Worm (Caenorhabditis elegans) whole organism, young adult: ENCODE measurements around the gene Y66D12A.19.

Experiments
- F55B11.4 ChIP-seq: sonication (generic microtip); optimal IDR thresholded peaks from 2 replicates; lab custom pipeline; 2016; ENCODE audit warnings: missing compliant biosample characterization, missing genetic modification characterization, borderline replicate concordance; ENCODE audit not compliant: insufficient read depth
- F57A8.1 ChIP-seq: fragments of 200-800 bp; sonication (Bioruptor generic); optimal IDR thresholded peaks from 2 replicates; lab custom pipeline; 2018; ENCODE audit warnings: mild to moderate bottlenecking, missing genetic modification characterization, moderate library complexity, missing compliant biosample characterization
- F57C9.4 ChIP-seq: sonication (generic microtip); optimal IDR thresholded peaks from 2 replicates; lab custom pipeline; 2017; ENCODE audit warnings: mild to moderate bottlenecking, missing genetic modification characterization, missing compliant biosample characterization
- Y53F4B.3 ChIP-seq: fragments of 200-800 bp; sonication (Bioruptor generic); IDR thresholded peaks from 2 replicates; pipeline ENCODE4 v1.3.6; 2022; ENCODE audit warnings: missing genetic modification reagents, missing genetic modification characterization, missing compliant biosample characterization
- Y53G8AR.9 ChIP-seq: fragments of 200-800 bp; sonication (Bioruptor generic); conservative IDR thresholded peaks from 2 replicates; pipeline ENCODE4 v1.3.6; 2022; ENCODE audit warnings: missing genetic modification reagents, missing genetic modification characterization, missing compliant biosample characterization
- Y67H2A.10 ChIP-seq: fragments of 200-800 bp; sonication (Bioruptor generic); conservative IDR thresholded peaks from 2 replicates; pipeline ENCODE4 v1.3.6; 2022; ENCODE audit warnings: missing genetic modification reagents, missing genetic modification characterization, missing compliant biosample characterization
- ama-1 ChIP-seq, 3 experiments: fragments of 150-350 bp in 1 of 3; sonication (generic microtip) in 2 of 3; optimal IDR thresholded peaks; 2 replicates each; lab custom pipeline; 2014 to 2018; ENCODE audit warnings: missing biosample characterization in 2 of 3, missing genetic modification characterization in 2 of 3, missing genetic modification reagents in 2 of 3
- nhr-27 ChIP-seq: fragments of 200-800 bp; sonication (Bioruptor generic); optimal IDR thresholded peaks from 2 replicates; lab custom pipeline; 2018; ENCODE audit warnings: mild to moderate bottlenecking, missing genetic modification characterization, moderate library complexity, missing compliant biosample characterization
- nhr-90 ChIP-seq: sonication (generic microtip); optimal IDR thresholded peaks from 2 replicates; lab custom pipeline; 2016; ENCODE audit warnings: missing genotype, mild to moderate bottlenecking, missing genetic modification characterization, missing compliant biosample characterization
- rpc-1 ChIP-seq, 2 experiments: fragments of 150-350 bp in 1 of 2; sonication (generic microtip) in 1 of 2; optimal IDR thresholded peaks; 2 replicates each; lab custom pipeline; 2014 to 2018; ENCODE audit warnings: missing biosample characterization in 1 of 2, missing genetic modification characterization in 1 of 2, missing genetic modification reagents in 1 of 2, missing genotype in 1 of 2
- zim-3 ChIP-seq: sonication (generic microtip); optimal IDR thresholded peaks from 2 replicates; lab custom pipeline; 2017; ENCODE audit warnings: mild to moderate bottlenecking, missing genetic modification characterization, moderate library complexity, missing compliant biosample characterization
- ztf-26 ChIP-seq: sonication (generic microtip); optimal IDR thresholded peaks from 2 replicates; lab custom pipeline; 2017; ENCODE audit warnings: missing genetic modification characterization, missing compliant biosample characterization

DNA sequence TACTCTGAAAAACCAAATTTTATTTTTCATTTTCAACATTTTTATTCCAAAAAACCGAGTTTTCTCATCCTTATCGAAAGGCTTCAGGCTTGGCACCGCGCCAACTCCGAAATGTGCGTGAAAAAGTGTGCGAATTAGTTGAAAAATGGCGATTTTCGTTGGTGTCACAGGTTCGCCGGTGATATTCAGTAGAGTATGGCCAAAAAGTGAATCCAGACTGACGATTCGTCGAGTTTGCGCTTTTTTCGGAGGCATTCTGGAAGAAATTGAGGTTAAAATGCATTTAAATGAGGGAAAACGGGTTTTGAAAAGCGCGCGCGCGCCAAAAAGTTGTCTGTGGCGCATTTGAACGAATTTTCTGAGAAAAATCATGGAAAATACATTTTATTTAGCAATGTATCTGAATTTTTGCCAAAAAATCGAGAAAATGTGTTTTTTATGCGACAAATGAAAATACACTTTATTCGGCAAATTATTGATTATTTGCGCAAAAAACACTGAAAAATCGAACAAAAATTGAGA lies 14.7 kb downstream of the Y66D12A.19 start, which contains the start of the genes Y66D12A.16 and such-1:
- TF ChIP-seq Y53F4B.3 (GFP tag; lab: Robert Waterston, UW), result no peak
- TF ChIP-seq Y53G8AR.9 (GFP tag; lab: Robert Waterston, UW), result no peak
- no peak for TF ChIP-seq ztf-26
- TF ChIP-seq rpc-1 (optimal IDR thresholded peaks at IDR 0.05; lab: Kevin White, UChicago), result no peak
- no peak for TF ChIP-seq rpc-1 (tag; optimal IDR thresholded peaks at IDR 0.05; lab: Kevin White, UChicago)
- TF ChIP-seq ama-1 (optimal IDR thresholded peaks at IDR 0.05; lab: Kevin White, UChicago), result no peak
- no peak for TF ChIP-seq ama-1 (GFP tag; optimal IDR thresholded peaks at IDR 0.05; lab: Kevin White, UChicago)
- no peak for TF ChIP-seq F55B11.4
- TF ChIP-seq nhr-90 (tag; lab: Kevin White, UChicago), result no peak
- no peak for TF ChIP-seq nhr-27 (tag; lab: Kevin White, UChicago)
- no peak for TF ChIP-seq zim-3 (tag; lab: Kevin White, UChicago)
- no peak for TF ChIP-seq F57C9.4
- no peak for TF ChIP-seq Y67H2A.10
- no peak for TF ChIP-seq F57A8.1 (GFP tag; lab: Kevin White, UChicago)
